Fruit fly (Drosophila melanogaster): Measurements from ENCODE around the gene CG7668.

- TF ChIP-seq CG4318 (GFP tag; optimal IDR thresholded peaks at IDR 0.05) = peak; percentile 68
- peak; percentile 80 to 88 for TF ChIP-seq ss (GFP tag; optimal IDR thresholded peaks at IDR 0.05)
- peak; percentile 92 for TF ChIP-seq CG8119 (GFP tag; IDR thresholded peaks at IDR 0.05)
- TF ChIP-seq CG8319 (GFP tag; optimal IDR thresholded peaks at IDR 0.05) = peak; percentile 82
- TF ChIP-seq Eip93F (GFP tag; optimal IDR thresholded peaks at IDR 0.05) = peak; percentile 82
- TF ChIP-seq CG6792 (GFP tag; optimal IDR thresholded peaks at IDR 0.05) = peak; percentile 88
- TF ChIP-seq salr (GFP tag; optimal IDR thresholded peaks at IDR 0.05) = peak in 1 of 2 experiments; percentile 80
- TF ChIP-seq Gug (GFP tag; IDR thresholded peaks at IDR 0.05) = peak; percentile 84
- no peak for TF ChIP-seq Hr38 (GFP tag; optimal IDR thresholded peaks at IDR 0.05)
- peak; percentile 92 for TF ChIP-seq pdm3 (GFP tag; optimal IDR thresholded peaks at IDR 0.05)
- peak; percentile 92 for TF ChIP-seq Eip75B (GFP tag; optimal IDR thresholded peaks at IDR 0.05)
- peak; percentile 90 for TF ChIP-seq CG6276 (GFP tag; optimal IDR thresholded peaks at IDR 0.05)
- peak; percentile 92 for TF ChIP-seq Hr39 (GFP tag; optimal IDR thresholded peaks at IDR 0.05)
- no peak for TF ChIP-seq CG16779 (tag; optimal IDR thresholded peaks at IDR 0.05)
Measured at dm6 chr3L:20002482-20003234, at the start of gene CG7668.

Data from whole organism, prepupa.